Worm (Caenorhabditis elegans) whole organism, young adult: ENCODE measurements around the gene pdhk-2.

Experiments
- C06A6.2 ChIP-seq: fragments of 200-800 bp; sonication (Bioruptor generic); conservative IDR thresholded peaks from 2 replicates; pipeline ENCODE4 v1.3.6; 2022; ENCODE audit warnings: missing genetic modification characterization, missing compliant biosample characterization
- C17E4.6 ChIP-seq: fragments of 200-800 bp; sonication (Bioruptor generic); IDR thresholded peaks from 2 replicates; pipeline ENCODE4 v1.3.6; 2022; ENCODE audit warnings: missing genetic modification reagents, missing genetic modification characterization, missing compliant biosample characterization
- F22D6.2 ChIP-seq: sonication (generic microtip); optimal IDR thresholded peaks from 2 replicates; lab custom pipeline; 2016; ENCODE audit warnings: mild to moderate bottlenecking, missing genetic modification characterization, missing compliant biosample characterization
- F49E8.2 ChIP-seq: sonication (generic microtip); optimal IDR thresholded peaks from 3 replicates; lab custom pipeline; 2017; ENCODE audit warnings: missing genetic modification characterization, mild to moderate bottlenecking, missing compliant biosample characterization, antibody characterized with exemption, moderate library complexity; ENCODE audit not compliant: insufficient read depth
- F52B5.7 ChIP-seq: sonication (generic microtip); optimal IDR thresholded peaks from 2 replicates; lab custom pipeline; 2016; ENCODE audit warnings: mild to moderate bottlenecking, missing genetic modification characterization, missing compliant biosample characterization
- F55B11.4 ChIP-seq: sonication (generic microtip); optimal IDR thresholded peaks from 2 replicates; lab custom pipeline; 2016; ENCODE audit warnings: missing compliant biosample characterization, missing genetic modification characterization, borderline replicate concordance; ENCODE audit not compliant: insufficient read depth
- F57C9.4 ChIP-seq: sonication (generic microtip); optimal IDR thresholded peaks from 2 replicates; lab custom pipeline; 2017; ENCODE audit warnings: mild to moderate bottlenecking, missing genetic modification characterization, missing compliant biosample characterization
- K11D2.4 ChIP-seq: fragments of 200-800 bp; sonication (Bioruptor generic); IDR thresholded peaks from 2 replicates; pipeline ENCODE4 v1.3.6; 2022; ENCODE audit warnings: missing genetic modification reagents, missing genetic modification characterization, missing compliant biosample characterization
- K12H6.12 ChIP-seq: fragments of 200-800 bp; sonication (Bioruptor generic); optimal IDR thresholded peaks from 2 replicates; lab custom pipeline; 2018; ENCODE audit warnings: mild to moderate bottlenecking, missing genetic modification characterization, missing compliant biosample characterization
- T26A5.8 ChIP-seq: sonication (generic microtip); optimal IDR thresholded peaks from 2 replicates; lab custom pipeline; 2016; ENCODE audit warnings: missing genetic modification characterization, missing compliant biosample characterization
- Y53G8AR.9 ChIP-seq: fragments of 200-800 bp; sonication (Bioruptor generic); conservative IDR thresholded peaks from 2 replicates; pipeline ENCODE4 v1.3.6; 2022; ENCODE audit warnings: missing genetic modification reagents, missing genetic modification characterization, missing compliant biosample characterization
- Y67H2A.10 ChIP-seq: fragments of 200-800 bp; sonication (Bioruptor generic); conservative IDR thresholded peaks from 2 replicates; pipeline ENCODE4 v1.3.6; 2022; ENCODE audit warnings: missing genetic modification reagents, missing genetic modification characterization, missing compliant biosample characterization
- Y79H2A.3 ChIP-seq: fragments of 200-800 bp; sonication (Bioruptor generic); conservative IDR thresholded peaks from 2 replicates; pipeline ENCODE4 v1.3.6; 2022; ENCODE audit warnings: missing genetic modification reagents, missing genetic modification characterization, missing compliant biosample characterization
- Y95B8A.8 ChIP-seq: fragments of 200-800 bp; sonication (Bioruptor generic); IDR thresholded peaks from 2 replicates; pipeline ENCODE4 v1.3.6; 2022; ENCODE audit warnings: missing genetic modification reagents, missing genetic modification characterization, missing compliant biosample characterization
- akir-1 ChIP-seq: fragments of 200-800 bp; sonication (Bioruptor generic); optimal IDR thresholded peaks from 2 replicates; lab custom pipeline; 2018; ENCODE audit warnings: mild to moderate bottlenecking, missing genetic modification characterization, moderate library complexity, missing compliant biosample characterization
- ama-1 ChIP-seq, 3 experiments: fragments of 150-350 bp in 1 of 3; sonication (generic microtip) in 2 of 3; optimal IDR thresholded peaks; 2 replicates each; lab custom pipeline; 2014 to 2018; ENCODE audit warnings: missing biosample characterization in 2 of 3, missing genetic modification characterization in 2 of 3, missing genetic modification reagents in 2 of 3
- aptf-3 ChIP-seq: fragments of 200-800 bp; sonication (Bioruptor generic); IDR thresholded peaks from 2 replicates; pipeline ENCODE4 v1.3.6; 2022; ENCODE audit warnings: missing genetic modification characterization, missing compliant biosample characterization
- atf-7 ChIP-seq: sonication (generic microtip); optimal IDR thresholded peaks from 2 replicates; lab custom pipeline; 2017; ENCODE audit warnings: mild to moderate bottlenecking, missing genetic modification characterization, missing compliant biosample characterization
- athp-1 ChIP-seq: sonication (generic microtip); optimal IDR thresholded peaks from 2 replicates; lab custom pipeline; 2017; ENCODE audit warnings: mild to moderate bottlenecking, missing genetic modification characterization, missing compliant biosample characterization
- bed-2 ChIP-seq: fragments of 200-800 bp; sonication (Bioruptor generic); IDR thresholded peaks from 2 replicates; pipeline ENCODE4 v1.3.6; 2022; ENCODE audit warnings: missing genetic modification reagents, missing genetic modification characterization, missing compliant biosample characterization
- ceh-27 ChIP-seq: fragments of 200-800 bp; sonication (Bioruptor generic); optimal IDR thresholded peaks from 2 replicates; lab custom pipeline; 2018; ENCODE audit warnings: mild to moderate bottlenecking, missing genetic modification characterization, moderate library complexity, missing compliant biosample characterization
- ceh-40 ChIP-seq: fragments of 200-800 bp; sonication (Bioruptor generic); IDR thresholded peaks from 2 replicates; pipeline ENCODE4 v1.3.6; 2022; ENCODE audit warnings: missing genetic modification characterization, missing compliant biosample characterization
- ceh-91 ChIP-seq: fragments of 200-800 bp; sonication (Bioruptor generic); IDR thresholded peaks from 2 replicates; pipeline ENCODE4 v1.3.6; 2022; ENCODE audit warnings: missing genetic modification reagents, missing genetic modification characterization, missing compliant biosample characterization
- die-1 ChIP-seq: sonication (generic microtip); optimal IDR thresholded peaks from 2 replicates; lab custom pipeline; 2016; ENCODE audit warnings: missing genotype, mild to moderate bottlenecking, missing genetic modification characterization, missing compliant biosample characterization
- dpff-1 ChIP-seq: sonication (generic microtip); optimal IDR thresholded peaks from 2 replicates; lab custom pipeline; 2017; ENCODE audit warnings: mild to moderate bottlenecking, missing genetic modification characterization, missing compliant biosample characterization
- dpl-1 ChIP-seq: fragments of 150-350 bp; optimal IDR thresholded peaks from 2 replicates; lab custom pipeline; 2014; ENCODE audit warnings: missing biosample characterization, missing genetic modification reagents, missing genetic modification characterization
- efl-1 ChIP-seq: fragments of 150-350 bp; optimal IDR thresholded peaks from 2 replicates; lab custom pipeline; 2014; ENCODE audit warnings: missing biosample characterization, missing genetic modification reagents, missing genetic modification characterization
- egl-44 ChIP-seq: fragments of 200-800 bp; sonication (Bioruptor generic); IDR thresholded peaks from 2 replicates; pipeline ENCODE4 v1.3.6; 2022; ENCODE audit warnings: missing genetic modification reagents, missing genetic modification characterization, missing compliant biosample characterization
- hrde-1 ChIP-seq: sonication (generic microtip); optimal IDR thresholded peaks from 2 replicates; lab custom pipeline; 2016; ENCODE audit warnings: missing genetic modification characterization, mild to moderate bottlenecking, missing compliant biosample characterization, moderate library complexity, missing genotype, missing genetic modification reagents, borderline replicate concordance
- hsf-1 ChIP-seq: fragments of 200-800 bp; sonication (Bioruptor generic); IDR thresholded peaks from 2 replicates; pipeline ENCODE4 v1.3.6; 2022; ENCODE audit warnings: missing genetic modification reagents, missing genetic modification characterization, missing compliant biosample characterization
- lag-1 ChIP-seq: fragments of 200-800 bp; sonication (Bioruptor generic); IDR thresholded peaks from 2 replicates; pipeline ENCODE4 v1.3.6; 2022; ENCODE audit warnings: missing genetic modification reagents, missing genetic modification characterization, missing compliant biosample characterization
- lin-26 ChIP-seq: fragments of 200-800 bp; sonication (Bioruptor generic); IDR thresholded peaks from 2 replicates; pipeline ENCODE4 v1.3.6; 2022; ENCODE audit warnings: missing genetic modification reagents, missing genetic modification characterization, missing compliant biosample characterization
- lin-40 ChIP-seq: sonication (generic microtip); optimal IDR thresholded peaks from 2 replicates; lab custom pipeline; 2016; ENCODE audit warnings: missing genetic modification characterization, mild to moderate bottlenecking, missing compliant biosample characterization, missing genotype, missing genetic modification reagents
- lir-1 ChIP-seq: fragments of 200-800 bp; sonication (Bioruptor generic); conservative IDR thresholded peaks from 2 replicates; pipeline ENCODE4 v1.3.6; 2022; ENCODE audit warnings: missing genetic modification reagents, missing genetic modification characterization, missing compliant biosample characterization
- madf-6 ChIP-seq: fragments of 200-800 bp; sonication (Bioruptor generic); IDR thresholded peaks from 2 replicates; pipeline ENCODE4 v1.3.6; 2022; ENCODE audit warnings: missing genetic modification reagents, missing genetic modification characterization, missing compliant biosample characterization
- mes-4 ChIP-seq: sonication (generic microtip); optimal IDR thresholded peaks from 2 replicates; lab custom pipeline; 2016; ENCODE audit warnings: missing genotype, missing genetic modification characterization, missing compliant biosample characterization
- mxl-1 ChIP-seq: sonication (generic microtip); optimal IDR thresholded peaks from 2 replicates; lab custom pipeline; 2016; ENCODE audit warnings: missing genetic modification characterization, missing compliant biosample characterization
- nhr-80 ChIP-seq: sonication (generic microtip); optimal IDR thresholded peaks from 2 replicates; lab custom pipeline; 2016; ENCODE audit warnings: missing genetic modification characterization, missing compliant biosample characterization
- nhr-90 ChIP-seq: sonication (generic microtip); optimal IDR thresholded peaks from 2 replicates; lab custom pipeline; 2016; ENCODE audit warnings: missing genotype, mild to moderate bottlenecking, missing genetic modification characterization, missing compliant biosample characterization
- pbrm-1 ChIP-seq: fragments of 200-800 bp; sonication (Bioruptor generic); IDR thresholded peaks from 2 replicates; pipeline ENCODE4 v1.3.6; 2022; ENCODE audit warnings: missing genetic modification reagents, missing genetic modification characterization, missing compliant biosample characterization
- rcor-1 ChIP-seq: fragments of 200-800 bp; sonication (Bioruptor generic); IDR thresholded peaks from 2 replicates; pipeline ENCODE4 v1.3.6; 2022; ENCODE audit warnings: missing genetic modification reagents, missing genetic modification characterization, missing compliant biosample characterization
- rec-8 ChIP-seq, 2 experiments: sonication (generic microtip); optimal IDR thresholded peaks; 2 replicates each; lab custom pipeline; 2016; ENCODE audit warnings: mild to moderate bottlenecking in 2 of 2, missing genetic modification characterization in 2 of 2, missing genetic modification reagents in 2 of 2, missing genotype in 2 of 2, missing biosample characterization in 1 of 2, missing compliant biosample characterization in 1 of 2, moderate library complexity in 1 of 2
- repo-1 ChIP-seq: sonication (generic microtip); optimal IDR thresholded peaks from 2 replicates; lab custom pipeline; 2017; ENCODE audit warnings: mild to moderate bottlenecking, missing genetic modification characterization, missing compliant biosample characterization
- sea-2 ChIP-seq: fragments of 200-800 bp; sonication (Bioruptor generic); IDR thresholded peaks from 2 replicates; pipeline ENCODE4 v1.3.6; 2022; ENCODE audit warnings: missing genetic modification characterization, missing compliant biosample characterization
- snpc-1.1 ChIP-seq: sonication (generic microtip); optimal IDR thresholded peaks from 2 replicates; lab custom pipeline; 2017; ENCODE audit warnings: missing genetic modification characterization, mild to moderate bottlenecking, missing compliant biosample characterization, antibody characterized with exemption, moderate library complexity, missing genotype, missing genetic modification reagents; ENCODE audit not compliant: insufficient read depth
- zfh-2 ChIP-seq: fragments of 200-800 bp; sonication (Bioruptor generic); conservative IDR thresholded peaks from 2 replicates; pipeline ENCODE4 v1.3.6; 2022; ENCODE audit warnings: missing genetic modification reagents, missing genetic modification characterization, missing compliant biosample characterization
- ztf-22 ChIP-seq: fragments of 200-800 bp; sonication (Bioruptor generic); optimal IDR thresholded peaks from 2 replicates; lab custom pipeline; 2018; ENCODE audit warnings: mild to moderate bottlenecking, missing genetic modification characterization, moderate library complexity, missing compliant biosample characterization
- ztf-3 ChIP-seq: fragments of 200-800 bp; sonication (Bioruptor generic); optimal IDR thresholded peaks from 2 replicates; lab custom pipeline; 2018; ENCODE audit warnings: mild to moderate bottlenecking, missing genetic modification characterization, missing compliant biosample characterization

The pdhk-2 gene

DNA sequence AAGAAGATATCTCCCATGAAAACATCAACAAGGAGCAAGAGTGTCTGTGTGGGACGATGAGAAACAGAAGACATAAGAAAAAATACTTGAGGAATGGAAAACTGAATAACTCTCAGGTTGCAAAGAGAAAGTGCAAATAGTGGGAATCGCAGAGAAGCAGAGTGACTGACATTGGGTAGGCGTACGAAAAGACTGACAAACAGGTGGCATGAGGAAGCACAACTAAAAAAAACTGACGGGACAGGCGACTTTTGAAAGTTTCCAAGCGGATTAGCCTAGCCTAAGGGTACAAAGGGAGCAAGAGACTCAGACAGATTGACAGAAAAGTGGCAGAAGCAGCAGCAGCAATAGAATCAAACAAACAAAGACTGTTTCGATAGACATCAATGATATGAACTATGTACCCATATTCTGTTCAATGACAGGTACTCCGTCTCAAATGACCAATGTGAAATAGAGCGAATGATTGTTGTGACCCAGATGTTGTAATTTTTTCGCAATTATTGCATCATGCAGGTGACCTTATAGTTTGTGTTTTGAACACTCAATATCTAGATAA, 6.8 kb downstream of the pdhk-2 start (continued):
- TF ChIP-seq Y95B8A.8 (GFP tag; lab: Robert Waterston, UW) = no peak
- TF ChIP-seq die-1 = no peak
- TF ChIP-seq lin-26 (GFP tag; lab: Robert Waterston, UW) = no peak
- no peak for TF ChIP-seq hsf-1 (GFP tag; lab: Robert Waterston, UW)
- no peak for TF ChIP-seq aptf-3 (GFP tag; lab: Robert Waterston, UW)
- peak; percentile 66 for TF ChIP-seq nhr-80 (tag; lab: Kevin White, UChicago)
- no peak for TF ChIP-seq dpl-1 (GFP tag; lab: Kevin White, UChicago)
- TF ChIP-seq hrde-1 (tag; lab: Kevin White, UChicago) = no peak
- TF ChIP-seq Y53G8AR.9 = no peak
- no peak for TF ChIP-seq athp-1 (tag; lab: Kevin White, UChicago)
- no peak for TF ChIP-seq ama-1 (optimal IDR thresholded peaks at IDR 0.05; lab: Kevin White, UChicago)
- TF ChIP-seq ama-1 (GFP tag; optimal IDR thresholded peaks at IDR 0.05; lab: Kevin White, UChicago) = no peak
- no peak for TF ChIP-seq F52B5.7 (tag; lab: Kevin White, UChicago)
- no peak for TF ChIP-seq rcor-1 (GFP tag; lab: Robert Waterston, UW)
- no peak for TF ChIP-seq mes-4 (tag; lab: Kevin White, UChicago)
- TF ChIP-seq T26A5.8 (tag; lab: Kevin White, UChicago) = no peak
- no peak for TF ChIP-seq C17E4.6 (GFP tag; lab: Robert Waterston, UW)
- TF ChIP-seq F22D6.2 = peak; percentile 8
- no peak for TF ChIP-seq repo-1 (tag; lab: Kevin White, UChicago)
- no peak for TF ChIP-seq akir-1
- TF ChIP-seq ceh-40 (GFP tag; lab: Robert Waterston, UW) = no peak
- TF ChIP-seq lin-40 (tag; lab: Kevin White, UChicago) = peak; percentile 8
- TF ChIP-seq Y79H2A.3 (GFP tag; lab: Robert Waterston, UW) = no peak
- TF ChIP-seq mxl-1 = no peak
- TF ChIP-seq sea-2 = no peak
- 0 out of 2 replicates have a peak, but pooled peaks have one; percentile 58 for TF ChIP-seq K11D2.4 (GFP tag; lab: Robert Waterston, UW)
- TF ChIP-seq madf-6 (GFP tag; lab: Robert Waterston, UW) = peak; percentile 41; the same call in 1 of the 2 replicates
- no peak for TF ChIP-seq ceh-91 (GFP tag; lab: Robert Waterston, UW)
- no peak for TF ChIP-seq ztf-22
- no peak for TF ChIP-seq pbrm-1
- no peak for TF ChIP-seq F57C9.4
- TF ChIP-seq nhr-90 (tag; lab: Kevin White, UChicago) = no peak
- no peak for TF ChIP-seq F55B11.4 (tag; lab: Kevin White, UChicago)
- 0 out of 2 replicates have a peak, but pooled peaks have one; percentile 13 for TF ChIP-seq C06A6.2 (GFP tag; lab: Robert Waterston, UW)
- TF ChIP-seq lir-1 (GFP tag; lab: Robert Waterston, UW) = no peak
- no peak for TF ChIP-seq rec-8 (tag; optimal IDR thresholded peaks at IDR 0.05; lab: Kevin White, UChicago)
- no peak for TF ChIP-seq zfh-2 (GFP tag; lab: Robert Waterston, UW)
- no peak for TF ChIP-seq Y67H2A.10 (GFP tag; lab: Robert Waterston, UW)
- no peak for TF ChIP-seq ztf-3
- TF ChIP-seq K12H6.12 (tag; lab: Kevin White, UChicago) = peak; percentile 25
- no peak for TF ChIP-seq dpff-1
- no peak for TF ChIP-seq efl-1 (GFP tag; lab: Kevin White, UChicago)
- no peak for TF ChIP-seq lag-1 (GFP tag; lab: Robert Waterston, UW)
- TF ChIP-seq egl-44 = no peak
- no peak for TF ChIP-seq bed-2 (GFP tag; lab: Robert Waterston, UW)
- TF ChIP-seq ceh-27 (GFP tag; lab: Kevin White, UChicago) = no peak
- no peak for TF ChIP-seq snpc-1.1 (tag; lab: Kevin White, UChicago)
- no peak for TF ChIP-seq F49E8.2 (tag; lab: Kevin White, UChicago)
- no peak for TF ChIP-seq atf-7 (tag; lab: Kevin White, UChicago)
